Worm (Caenorhabditis elegans): ENCODE results near the gene ZK662.6.

The ZK662.6 gene

ce11 chrX:15741852-15742251 lies 23.4 kb downstream of the ZK662.6 start (continued):
- TF ChIP-seq aptf-2 (GFP tag; conservative IDR thresholded peaks at IDR 0.05) (no peak), atf-7 (tag; optimal IDR thresholded peaks at IDR 0.05) (peak; percentile 55), ztf-18 (tag; optimal IDR thresholded peaks at IDR 0.05) (peak; percentile 80), B0019.2 (GFP tag; conservative IDR thresholded peaks at IDR 0.05) (peak; percentile 58; the same call in 1 of the 2 replicates), zim-3 (tag; optimal IDR thresholded peaks at IDR 0.05) (peak; percentile 61), attf-3 (GFP tag; conservative IDR thresholded peaks at IDR 0.05) (0 out of 2 replicates have a peak, but pooled peaks have one; percentile 36), Y67H2A.10 (GFP tag; conservative IDR thresholded peaks at IDR 0.05) (no peak), sea-2 (GFP tag; IDR thresholded peaks at IDR 0.05) (peak; percentile 14; the same call in 1 of the 2 replicates), bed-2 (GFP tag; IDR thresholded peaks at IDR 0.05) (peak; percentile 21; the same call in 1 of the 2 replicates), hmg-1.2 (GFP tag; IDR thresholded peaks at IDR 0.05) (peak; percentile 90), T07F8.4 (tag; optimal IDR thresholded peaks at IDR 0.05) (peak; percentile 72), sdz-38 (tag; optimal IDR thresholded peaks at IDR 0.05) (peak; percentile 63), ceh-58 (GFP tag; IDR thresholded peaks at IDR 0.05) (no peak), ztf-6 (GFP tag; IDR thresholded peaks at IDR 0.05) (peak; percentile 73; the same call in 1 of the 2 replicates), akir-1 (GFP tag; optimal IDR thresholded peaks at IDR 0.05) (peak; percentile 60), Y53F4B.3 (GFP tag; IDR thresholded peaks at IDR 0.05) (peak; percentile 27; the same call in 1 of the 2 replicates), F33H1.4 (GFP tag; IDR thresholded peaks at IDR 0.05) (0 out of 2 replicates have a peak, but pooled peaks have one; percentile 24), attf-5 (GFP tag; optimal IDR thresholded peaks at IDR 0.05) (peak; percentile 45), lsy-27 (tag; optimal IDR thresholded peaks at IDR 0.05; ENCODE audit: borderline replicate concordance, insufficient read depth) (no peak), ekl-4 (GFP tag; IDR thresholded peaks at IDR 0.05) (no peak), ztf-28 (GFP tag; IDR thresholded peaks at IDR 0.05) (peak; percentile 47; the same call in 1 of the 2 replicates), mel-28 (tag; optimal IDR thresholded peaks at IDR 0.05; ENCODE audit: borderline replicate concordance) (no peak), madf-6 (GFP tag; IDR thresholded peaks at IDR 0.05) (peak; percentile 59), F22D6.2 (tag; optimal IDR thresholded peaks at IDR 0.05) (no peak), F10E7.11 (tag; optimal IDR thresholded peaks at IDR 0.05) (peak; percentile 61), Y95B8A.8 (GFP tag; IDR thresholded peaks at IDR 0.05) (no peak), fkh-3 (tag; optimal IDR thresholded peaks at IDR 0.05) (peak; percentile 48), pbrm-1 (GFP tag; IDR thresholded peaks at IDR 0.05) (peak; percentile 92), tlf-1 (GFP tag; optimal IDR thresholded peaks at IDR 0.05) (peak; percentile 2), egl-18 (GFP tag; IDR thresholded peaks at IDR 0.05) (peak; percentile 43; the same call in 1 of the 2 replicates), F39B2.1 (GFP tag; IDR thresholded peaks at IDR 0.05) (0 out of 2 replicates have a peak, but pooled peaks have one; percentile 29), nhr-80 (tag; optimal IDR thresholded peaks at IDR 0.05) (peak; percentile 34), snpc-4 (GFP tag; optimal IDR thresholded peaks at IDR 0.05) (peak; percentile 64), snpc-4 (tag; optimal IDR thresholded peaks at IDR 0.05) (peak; percentile 32 to 85 (median 66)), hsf-1 (GFP tag; IDR thresholded peaks at IDR 0.05) (no peak), lin-54 (GFP tag; optimal IDR thresholded peaks at IDR 0.05) (peak; percentile 60), Y56A3A.18 (GFP tag; IDR thresholded peaks at IDR 0.05) (peak; percentile 67; the same call in 1 of the 2 replicates), K12H6.12 (tag; optimal IDR thresholded peaks at IDR 0.05) (peak; percentile 60), bed-1 (GFP tag; IDR thresholded peaks at IDR 0.05) (no peak), zfh-2 (GFP tag; conservative IDR thresholded peaks at IDR 0.05) (peak; percentile 89), cebp-2 (GFP tag; IDR thresholded peaks at IDR 0.05) (peak; percentile 84; the same call in 1 of the 2 replicates), dox-1 (GFP tag; IDR thresholded peaks at IDR 0.05) (peak; percentile 93), ccch-3 (GFP tag; optimal IDR thresholded peaks at IDR 0.05) (no peak), B0261.1 (tag; optimal IDR thresholded peaks at IDR 0.05) (peak; percentile 98), F52B5.7 (tag; optimal IDR thresholded peaks at IDR 0.05) (peak; percentile 78), ama-1 (optimal IDR thresholded peaks at IDR 0.05) (no peak), ama-1 (GFP tag; optimal IDR thresholded peaks at IDR 0.05) (peak in 1 of 2 experiments; percentile 66), hlh-26 (GFP tag; conservative IDR thresholded peaks at IDR 0.05) (no peak), pha-4 (tag; optimal IDR thresholded peaks at IDR 0.05) (no peak)

Data from whole organism, young adult.